Fruit fly (Drosophila melanogaster) whole organism, adult: ENCODE measurements around the gene CG4942.

Experiments used
- CG11617 ChIP-seq: fragments of 200-800 bp; sonication (Bioruptor generic); optimal IDR thresholded peaks from 2 replicates; lab custom pipeline; 2017; ENCODE audit warnings: mild to moderate bottlenecking, missing biosample characterization, missing genetic modification reagents, missing genetic modification characterization
- CG12768 ChIP-seq: fragments of 200-800 bp; sonication (Bioruptor generic); optimal IDR thresholded peaks from 2 replicates; lab custom pipeline; 2017; ENCODE audit warnings: missing biosample characterization, missing genetic modification characterization, mild to moderate bottlenecking, moderate library complexity, missing genetic modification reagents
- CG14711 ChIP-seq: fragments of 200-800 bp; sonication (Bioruptor generic); optimal IDR thresholded peaks from 2 replicates; lab custom pipeline; 2018; ENCODE audit warnings: missing biosample characterization, mild to moderate bottlenecking, missing genetic modification characterization, moderate library complexity
- CG1620 ChIP-seq: fragments of 200-800 bp; sonication (Bioruptor generic); optimal IDR thresholded peaks from 2 replicates; lab custom pipeline; 2016; ENCODE audit warnings: missing biosample characterization, missing genetic modification characterization
- CG33017 ChIP-seq: fragments of 200-800 bp; sonication (Bioruptor generic); optimal IDR thresholded peaks from 2 replicates; lab custom pipeline; 2018; ENCODE audit warnings: missing biosample characterization, mild to moderate bottlenecking, missing genetic modification characterization, moderate library complexity
- CG5204 ChIP-seq: fragments of 200-800 bp; sonication (Bioruptor generic); optimal IDR thresholded peaks from 2 replicates; lab custom pipeline; 2016; ENCODE audit warnings: missing biosample characterization, missing genetic modification characterization
- CG7045 ChIP-seq: fragments of 200-800 bp; sonication (Bioruptor generic); optimal IDR thresholded peaks from 2 replicates; lab custom pipeline; 2017; ENCODE audit warnings: missing biosample characterization, mild to moderate bottlenecking, missing genetic modification characterization
- CG7101 ChIP-seq: fragments of 200-800 bp; sonication (Bioruptor generic); optimal IDR thresholded peaks from 2 replicates; lab custom pipeline; 2018; ENCODE audit warnings: missing biosample characterization, mild to moderate bottlenecking, missing genetic modification characterization, moderate library complexity
- Clk ChIP-seq: fragments of 200-800 bp; sonication (Bioruptor generic); optimal IDR thresholded peaks from 2 replicates; lab custom pipeline; 2017; ENCODE audit warnings: missing biosample characterization, missing genetic modification characterization
- Crg-1 ChIP-seq: fragments of 200-800 bp; sonication (Bioruptor generic); optimal IDR thresholded peaks from 2 replicates; lab custom pipeline; 2016; ENCODE audit warnings: missing biosample characterization, missing genetic modification characterization
- Hr96 ChIP-seq: fragments of 200-800 bp; sonication (Bioruptor generic); optimal IDR thresholded peaks from 2 replicates; lab custom pipeline; 2016; ENCODE audit warnings: missing biosample characterization, missing genetic modification characterization
- Mnt ChIP-seq: fragments of 200-800 bp; sonication (Bioruptor generic); optimal IDR thresholded peaks from 2 replicates; lab custom pipeline; 2016; ENCODE audit warnings: missing biosample characterization, mild to moderate bottlenecking, missing genetic modification characterization
- bab1 ChIP-seq: fragments of 200-800 bp; sonication (Bioruptor generic); optimal IDR thresholded peaks from 3 replicates; lab custom pipeline; 2019; ENCODE audit warnings: missing biosample characterization, mild to moderate bottlenecking, missing genetic modification characterization, moderate library complexity
- cic ChIP-seq: fragments of 200-800 bp; sonication (Bioruptor generic); optimal IDR thresholded peaks from 2 replicates; lab custom pipeline; 2017; ENCODE audit warnings: missing biosample characterization, mild to moderate bottlenecking, missing genetic modification characterization, moderate library complexity
- cnc ChIP-seq, 2 experiments: fragments of >200 bp; optimal IDR thresholded peaks; 2 replicates each; lab custom pipeline; 2017
- kay ChIP-seq: fragments of 200-800 bp; sonication (Bioruptor generic); peaks from one replicate; lab custom pipeline; 2016; ENCODE audit warnings: missing biosample characterization, missing genetic modification characterization, borderline replicate concordance
- ovo ChIP-seq: fragments of 200-800 bp; sonication (Bioruptor generic); optimal IDR thresholded peaks from 2 replicates; lab custom pipeline; 2016; ENCODE audit warnings: missing biosample characterization, missing genetic modification characterization
- pad ChIP-seq: fragments of 200-800 bp; sonication (Bioruptor generic); optimal IDR thresholded peaks from 3 replicates; lab custom pipeline; 2017; ENCODE audit warnings: missing biosample characterization, missing genetic modification characterization, mild to moderate bottlenecking, moderate library complexity, missing genetic modification reagents
- tj ChIP-seq: fragments of 200-800 bp; sonication (Bioruptor generic); optimal IDR thresholded peaks from 3 replicates; lab custom pipeline; 2017; ENCODE audit warnings: missing biosample characterization, mild to moderate bottlenecking, missing genetic modification characterization, moderate library complexity
- toe ChIP-seq: fragments of 200-800 bp; sonication (Bioruptor generic); optimal IDR thresholded peaks from 2 replicates; lab custom pipeline; 2016; ENCODE audit warnings: missing biosample characterization, missing genetic modification characterization

The CG4942 gene

DNA sequence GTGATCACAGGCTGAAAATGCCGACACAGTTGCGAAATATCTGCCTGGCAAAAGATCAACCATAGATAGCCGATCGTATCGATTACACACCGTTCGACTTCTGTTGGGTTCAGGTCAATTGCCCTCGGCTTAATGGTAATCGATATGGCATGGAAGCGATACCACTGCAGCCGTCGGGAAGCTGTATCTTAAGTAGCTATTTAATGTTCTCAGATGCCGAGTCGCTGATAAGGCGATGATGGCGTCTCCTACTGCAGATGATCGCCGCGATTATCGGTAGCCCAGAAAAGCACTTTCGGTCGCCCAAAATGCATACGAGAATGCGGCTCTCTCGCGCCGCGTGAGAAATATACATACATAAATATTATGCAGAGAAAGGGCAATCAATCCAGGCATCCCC lies 35.3 kb upstream of the CG4942 start:
- TF ChIP-seq CG7045 (GFP tag; lab: Kevin White, UChicago) (no peak), CG33017 (tag; lab: Kevin White, UChicago) (no peak), bab1 (GFP tag; lab: Kevin White, UChicago) (no peak), CG11617 (no peak), CG5204 (GFP tag; lab: Kevin White, UChicago) (no peak), tj (no peak), Crg-1 (no peak), CG7101 (tag; lab: Kevin White, UChicago) (no peak), toe (GFP tag; lab: Kevin White, UChicago) (no peak), cnc (optimal IDR thresholded peaks at IDR 0.05; lab: Kevin White, UChicago) (no peak), Clk (GFP tag; lab: Kevin White, UChicago) (no peak), Hr96 (GFP tag; lab: Kevin White, UChicago) (no peak), Mnt (GFP tag; lab: Kevin White, UChicago) (no peak), CG12768 (GFP tag; lab: Kevin White, UChicago) (no peak)

DNA sequence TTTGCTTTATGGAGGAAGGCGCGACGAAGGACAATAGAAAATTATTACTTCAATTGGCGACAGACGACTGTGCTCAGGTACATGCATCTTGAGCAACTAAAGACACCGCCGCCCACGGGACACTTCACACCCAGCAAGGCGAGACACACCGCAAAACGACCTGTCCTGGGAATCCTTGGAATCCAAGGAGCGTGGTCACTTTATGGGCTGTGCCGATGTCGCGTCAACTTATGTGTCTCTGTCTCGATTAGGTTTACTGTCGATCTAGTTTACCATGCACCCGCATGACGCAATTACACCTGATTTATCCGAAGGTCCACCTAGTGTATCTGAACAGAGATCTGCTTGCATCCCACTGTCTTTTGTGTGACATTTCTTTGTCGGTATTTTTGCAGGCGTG lies 33.7 kb upstream of the CG4942 start:
- no peak for TF ChIP-seq ovo (GFP tag; lab: Kevin White, UChicago)
- no peak for TF ChIP-seq CG11617
- no peak for TF ChIP-seq cnc (optimal IDR thresholded peaks at IDR 0.05; lab: Kevin White, UChicago)

DNA sequence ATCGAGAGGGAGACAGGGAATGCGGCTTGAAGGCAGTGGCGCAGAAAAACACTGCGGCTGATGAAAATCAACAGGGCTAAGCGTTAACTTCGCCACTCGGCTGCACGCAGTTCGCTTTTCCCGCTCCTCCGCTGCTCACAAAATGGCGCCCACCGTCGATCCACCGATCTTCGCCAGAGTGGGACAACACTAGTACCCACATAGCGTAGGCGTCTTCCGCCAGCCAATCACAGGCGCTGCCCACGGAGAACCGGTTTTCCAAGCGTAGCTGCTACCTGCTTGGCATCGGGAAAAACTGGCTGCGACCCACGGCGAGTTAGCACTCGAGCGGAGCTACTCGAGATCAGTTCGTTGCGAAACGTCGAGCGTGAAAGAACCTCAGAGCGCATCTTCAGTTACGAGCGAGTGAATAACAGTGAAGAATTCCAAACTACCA lies 31.8 kb upstream of the CG4942 start, which contains the start of gene Doc1:
Gene Doc1, plus strand, starts transcription at position 334 of the 436 bp plus-strand sequence.
- no peak for TF ChIP-seq CG12768 (GFP tag; lab: Kevin White, UChicago)
- no peak for TF ChIP-seq Clk (GFP tag; lab: Kevin White, UChicago)
- no peak for TF ChIP-seq CG33017 (tag; lab: Kevin White, UChicago)
- no peak for TF ChIP-seq Mnt (GFP tag; lab: Kevin White, UChicago)
- TF ChIP-seq cic (GFP tag; lab: Kevin White, UChicago), result no peak
- no peak for TF ChIP-seq toe (GFP tag; lab: Kevin White, UChicago)
- no peak for TF ChIP-seq Hr96 (GFP tag; lab: Kevin White, UChicago)
- TF ChIP-seq CG14711, result no peak
- no peak for TF ChIP-seq bab1 (GFP tag; lab: Kevin White, UChicago)
- TF ChIP-seq Crg-1, result no peak
- TF ChIP-seq ovo (GFP tag; lab: Kevin White, UChicago), result no peak
- no peak for TF ChIP-seq CG11617
- TF ChIP-seq kay, result no peak
- no peak for TF ChIP-seq CG1620 (GFP tag; lab: Kevin White, UChicago)
- no peak for TF ChIP-seq CG5204 (GFP tag; lab: Kevin White, UChicago)

DNA sequence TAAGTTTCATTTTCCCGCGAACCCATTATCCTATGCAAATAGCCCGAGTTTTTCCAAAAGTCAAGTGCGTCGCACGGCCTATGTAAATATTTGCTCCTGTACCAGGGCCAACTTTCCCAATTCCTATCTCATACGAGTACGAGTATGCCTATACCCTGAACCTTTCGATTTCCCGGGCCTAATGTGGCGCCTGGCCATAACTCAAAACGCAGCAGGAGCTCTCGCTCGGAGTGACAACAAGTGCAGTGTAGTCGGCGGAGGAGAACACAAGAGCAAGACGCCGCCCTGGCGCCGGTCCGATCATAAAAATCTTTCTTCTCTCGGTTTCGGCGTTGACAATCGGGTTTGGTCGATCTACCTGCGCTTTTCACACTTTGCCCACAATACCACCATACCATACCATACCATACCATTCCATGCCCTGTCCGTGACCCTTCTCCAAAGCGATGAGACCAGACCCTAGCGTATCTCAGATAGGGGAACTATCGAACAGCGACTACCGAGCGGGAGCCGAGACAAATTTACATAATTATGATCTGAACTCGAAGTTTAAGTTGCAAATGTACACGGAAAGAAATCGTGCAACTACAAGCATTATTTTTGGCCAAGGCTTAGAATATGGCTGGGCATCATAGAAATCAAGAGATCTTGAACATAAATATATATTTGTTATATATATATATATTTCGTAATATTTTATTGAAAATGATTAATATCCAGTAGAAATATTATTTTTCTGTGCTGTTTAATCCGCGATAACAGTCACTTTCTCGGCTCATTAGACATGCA lies 30.5 kb upstream of the CG4942 start:
- TF ChIP-seq CG11617 (no peak), Clk (GFP tag; lab: Kevin White, UChicago) (no peak), CG7045 (GFP tag; lab: Kevin White, UChicago) (no peak), cic (GFP tag; lab: Kevin White, UChicago) (no peak), kay (no peak), CG1620 (GFP tag; lab: Kevin White, UChicago) (no peak), pad (no peak), ovo (GFP tag; lab: Kevin White, UChicago) (no peak), CG12768 (GFP tag; lab: Kevin White, UChicago) (no peak), toe (GFP tag; lab: Kevin White, UChicago) (no peak), bab1 (GFP tag; lab: Kevin White, UChicago) (no peak), CG14711 (no peak), cnc (optimal IDR thresholded peaks at IDR 0.05; lab: Kevin White, UChicago) (no peak), tj (no peak), CG33017 (tag; lab: Kevin White, UChicago) (no peak), Mnt (GFP tag; lab: Kevin White, UChicago) (no peak), CG5204 (GFP tag; lab: Kevin White, UChicago) (no peak), Hr96 (GFP tag; lab: Kevin White, UChicago) (no peak)

DNA sequence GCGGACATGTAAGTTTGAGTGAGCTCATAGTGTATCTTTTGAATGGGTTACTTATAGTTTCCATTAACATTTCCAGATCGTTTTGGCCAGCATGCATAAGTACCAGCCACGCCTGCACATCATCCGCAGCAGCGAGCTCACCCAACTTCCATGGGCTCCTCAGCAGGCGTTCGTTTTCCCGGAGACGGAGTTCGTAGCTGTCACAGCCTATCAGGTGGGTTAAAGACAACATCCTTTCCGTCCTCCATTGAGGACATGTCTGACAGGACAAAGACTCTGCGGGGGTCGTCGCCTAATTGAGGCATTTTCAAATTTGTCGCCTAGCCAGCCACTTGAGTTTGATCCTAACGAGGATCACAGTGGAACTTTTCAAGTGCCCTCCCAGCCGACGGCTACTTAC lies 29.3 kb upstream of the CG4942 start:
- no peak for TF ChIP-seq Crg-1

DNA sequence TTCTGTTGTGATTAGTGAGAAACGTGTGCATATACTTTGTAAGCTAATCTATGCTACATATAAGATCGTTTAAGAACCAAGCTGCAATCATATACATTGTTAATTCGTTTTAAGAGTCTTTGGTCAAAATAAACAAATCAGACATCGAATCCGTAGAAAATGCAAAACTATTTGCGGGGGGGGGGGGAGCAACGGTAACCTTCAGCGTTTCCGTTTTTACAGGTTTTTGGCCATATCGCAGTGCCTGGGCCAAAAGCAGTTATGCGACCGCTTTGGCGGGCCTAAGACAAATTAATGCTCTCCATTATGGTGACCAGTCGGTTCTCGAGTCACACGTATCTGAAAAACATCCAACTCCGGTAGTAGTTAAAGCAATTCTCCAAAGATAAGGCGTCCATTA lies 28.0 kb upstream of the CG4942 start:
- TF ChIP-seq toe (GFP tag; lab: Kevin White, UChicago), result no peak
- TF ChIP-seq cic (GFP tag; lab: Kevin White, UChicago), result no peak
- TF ChIP-seq tj, result no peak
- TF ChIP-seq CG7101 (tag; lab: Kevin White, UChicago), result no peak
- no peak for TF ChIP-seq cnc (optimal IDR thresholded peaks at IDR 0.05; lab: Kevin White, UChicago)
- no peak for TF ChIP-seq CG5204 (GFP tag; lab: Kevin White, UChicago)
- TF ChIP-seq Clk (GFP tag; lab: Kevin White, UChicago), result no peak
- no peak for TF ChIP-seq CG11617
- no peak for TF ChIP-seq CG7045 (GFP tag; lab: Kevin White, UChicago)
- no peak for TF ChIP-seq CG12768 (GFP tag; lab: Kevin White, UChicago)
- no peak for TF ChIP-seq kay
- no peak for TF ChIP-seq bab1 (GFP tag; lab: Kevin White, UChicago)
- no peak for TF ChIP-seq ovo (GFP tag; lab: Kevin White, UChicago)
- no peak for TF ChIP-seq Hr96 (GFP tag; lab: Kevin White, UChicago)
- TF ChIP-seq Mnt (GFP tag; lab: Kevin White, UChicago), result no peak
- no peak for TF ChIP-seq pad
